Fruit fly (Drosophila melanogaster) whole organism, adult: ENCODE results near the gene wol.

Experiments
- CG11617 ChIP-seq: fragments of 200-800 bp; sonication (Bioruptor generic); optimal IDR thresholded peaks from 2 replicates; lab custom pipeline; 2017; ENCODE audit warnings: mild to moderate bottlenecking, missing biosample characterization, missing genetic modification reagents, missing genetic modification characterization
- CG12768 ChIP-seq: fragments of 200-800 bp; sonication (Bioruptor generic); optimal IDR thresholded peaks from 2 replicates; lab custom pipeline; 2017; ENCODE audit warnings: missing biosample characterization, missing genetic modification characterization, mild to moderate bottlenecking, moderate library complexity, missing genetic modification reagents
- CG14711 ChIP-seq: fragments of 200-800 bp; sonication (Bioruptor generic); optimal IDR thresholded peaks from 2 replicates; lab custom pipeline; 2018; ENCODE audit warnings: missing biosample characterization, mild to moderate bottlenecking, missing genetic modification characterization, moderate library complexity
- CG1620 ChIP-seq: fragments of 200-800 bp; sonication (Bioruptor generic); optimal IDR thresholded peaks from 2 replicates; lab custom pipeline; 2016; ENCODE audit warnings: missing biosample characterization, missing genetic modification characterization
- CG33017 ChIP-seq: fragments of 200-800 bp; sonication (Bioruptor generic); optimal IDR thresholded peaks from 2 replicates; lab custom pipeline; 2018; ENCODE audit warnings: missing biosample characterization, mild to moderate bottlenecking, missing genetic modification characterization, moderate library complexity
- CG5204 ChIP-seq: fragments of 200-800 bp; sonication (Bioruptor generic); optimal IDR thresholded peaks from 2 replicates; lab custom pipeline; 2016; ENCODE audit warnings: missing biosample characterization, missing genetic modification characterization
- CG7045 ChIP-seq: fragments of 200-800 bp; sonication (Bioruptor generic); optimal IDR thresholded peaks from 2 replicates; lab custom pipeline; 2017; ENCODE audit warnings: missing biosample characterization, mild to moderate bottlenecking, missing genetic modification characterization
- CG7101 ChIP-seq: fragments of 200-800 bp; sonication (Bioruptor generic); optimal IDR thresholded peaks from 2 replicates; lab custom pipeline; 2018; ENCODE audit warnings: missing biosample characterization, mild to moderate bottlenecking, missing genetic modification characterization, moderate library complexity
- Clk ChIP-seq: fragments of 200-800 bp; sonication (Bioruptor generic); optimal IDR thresholded peaks from 2 replicates; lab custom pipeline; 2017; ENCODE audit warnings: missing biosample characterization, missing genetic modification characterization
- Crg-1 ChIP-seq: fragments of 200-800 bp; sonication (Bioruptor generic); optimal IDR thresholded peaks from 2 replicates; lab custom pipeline; 2016; ENCODE audit warnings: missing biosample characterization, missing genetic modification characterization
- Hr96 ChIP-seq: fragments of 200-800 bp; sonication (Bioruptor generic); optimal IDR thresholded peaks from 2 replicates; lab custom pipeline; 2016; ENCODE audit warnings: missing biosample characterization, missing genetic modification characterization
- Mnt ChIP-seq: fragments of 200-800 bp; sonication (Bioruptor generic); optimal IDR thresholded peaks from 2 replicates; lab custom pipeline; 2016; ENCODE audit warnings: missing biosample characterization, mild to moderate bottlenecking, missing genetic modification characterization
- bab1 ChIP-seq: fragments of 200-800 bp; sonication (Bioruptor generic); optimal IDR thresholded peaks from 3 replicates; lab custom pipeline; 2019; ENCODE audit warnings: missing biosample characterization, mild to moderate bottlenecking, missing genetic modification characterization, moderate library complexity
- cic ChIP-seq: fragments of 200-800 bp; sonication (Bioruptor generic); optimal IDR thresholded peaks from 2 replicates; lab custom pipeline; 2017; ENCODE audit warnings: missing biosample characterization, mild to moderate bottlenecking, missing genetic modification characterization, moderate library complexity
- cnc ChIP-seq, 2 experiments: fragments of >200 bp; optimal IDR thresholded peaks; 2 replicates each; lab custom pipeline; 2017
- kay ChIP-seq: fragments of 200-800 bp; sonication (Bioruptor generic); peaks from one replicate; lab custom pipeline; 2016; ENCODE audit warnings: missing biosample characterization, missing genetic modification characterization, borderline replicate concordance
- ovo ChIP-seq: fragments of 200-800 bp; sonication (Bioruptor generic); optimal IDR thresholded peaks from 2 replicates; lab custom pipeline; 2016; ENCODE audit warnings: missing biosample characterization, missing genetic modification characterization
- pad ChIP-seq: fragments of 200-800 bp; sonication (Bioruptor generic); optimal IDR thresholded peaks from 3 replicates; lab custom pipeline; 2017; ENCODE audit warnings: missing biosample characterization, missing genetic modification characterization, mild to moderate bottlenecking, moderate library complexity, missing genetic modification reagents
- tj ChIP-seq: fragments of 200-800 bp; sonication (Bioruptor generic); optimal IDR thresholded peaks from 3 replicates; lab custom pipeline; 2017; ENCODE audit warnings: missing biosample characterization, mild to moderate bottlenecking, missing genetic modification characterization, moderate library complexity
- toe ChIP-seq: fragments of 200-800 bp; sonication (Bioruptor generic); optimal IDR thresholded peaks from 2 replicates; lab custom pipeline; 2016; ENCODE audit warnings: missing biosample characterization, missing genetic modification characterization

Gene wol

DNA sequence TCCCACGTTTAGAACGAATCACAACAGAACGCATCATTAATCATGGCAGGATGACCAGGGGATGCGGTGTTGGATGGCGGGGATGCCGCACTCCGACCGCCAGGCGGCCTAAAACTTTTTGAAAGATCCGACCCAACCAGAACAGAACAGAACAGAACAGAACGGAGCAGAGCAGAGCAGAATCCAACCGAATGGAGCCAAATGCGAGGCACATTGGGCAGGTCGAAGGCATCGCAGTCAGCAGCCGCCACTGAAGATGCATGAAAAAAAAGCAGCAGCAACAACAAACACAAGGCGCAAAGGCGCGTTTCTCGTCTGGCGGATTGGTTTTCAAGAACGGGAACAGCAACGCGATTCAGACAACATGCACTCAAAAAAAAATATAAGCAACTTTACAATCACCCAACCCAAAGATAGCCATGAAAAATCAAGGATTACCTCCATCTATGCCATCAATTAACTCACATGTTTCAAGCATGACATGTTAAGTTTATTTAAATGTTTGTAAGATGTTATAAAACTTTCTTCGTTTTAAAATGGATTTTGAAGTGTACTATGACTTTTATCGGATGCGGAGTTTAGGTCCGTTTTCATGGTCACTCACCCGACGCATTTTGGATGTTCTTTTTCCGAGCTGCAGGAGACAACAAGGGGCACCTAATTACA is 23.3 kb downstream of the wol start:
- TF ChIP-seq pad (no peak), Hr96 (no peak)

- peak; percentile 90 for TF ChIP-seq Clk
- peak; percentile 77 for TF ChIP-seq Hr96
- TF ChIP-seq CG14711 (tag; lab: Kevin White, UChicago), result peak; percentile 95
- no peak for TF ChIP-seq cnc (optimal IDR thresholded peaks at IDR 0.05; lab: Kevin White, UChicago)
- TF ChIP-seq Mnt (GFP tag; lab: Kevin White, UChicago), result peak; percentile 88
- peak; percentile 98 for TF ChIP-seq CG7101 (tag; lab: Kevin White, UChicago)
- peak; percentile 96 for TF ChIP-seq CG11617 (GFP tag; lab: Kevin White, UChicago)
- peak; percentile 97 for TF ChIP-seq kay
- peak; percentile 89 for TF ChIP-seq CG5204 (GFP tag; lab: Kevin White, UChicago)
- TF ChIP-seq CG7045 (GFP tag; lab: Kevin White, UChicago), result peak; percentile 91
- peak; percentile 94 for TF ChIP-seq pad
- TF ChIP-seq CG12768, result peak; percentile 94
- peak; percentile 76 for TF ChIP-seq ovo
- TF ChIP-seq toe (GFP tag; lab: Kevin White, UChicago), result peak; percentile 78
- TF ChIP-seq CG1620 (GFP tag; lab: Kevin White, UChicago), result peak; percentile 91
- TF ChIP-seq cic, result peak; percentile 54
- peak; percentile 95 for TF ChIP-seq CG33017 (tag; lab: Kevin White, UChicago)
- TF ChIP-seq tj (GFP tag; lab: Kevin White, UChicago), result peak; percentile 89
- TF ChIP-seq bab1 (GFP tag; lab: Kevin White, UChicago), result peak; percentile 98
- peak; percentile 92 for TF ChIP-seq Crg-1 (GFP tag; lab: Kevin White, UChicago)
Measured at dm6 chr2L:8277561-8278201, 25.1 kb downstream of the wol start.

DNA sequence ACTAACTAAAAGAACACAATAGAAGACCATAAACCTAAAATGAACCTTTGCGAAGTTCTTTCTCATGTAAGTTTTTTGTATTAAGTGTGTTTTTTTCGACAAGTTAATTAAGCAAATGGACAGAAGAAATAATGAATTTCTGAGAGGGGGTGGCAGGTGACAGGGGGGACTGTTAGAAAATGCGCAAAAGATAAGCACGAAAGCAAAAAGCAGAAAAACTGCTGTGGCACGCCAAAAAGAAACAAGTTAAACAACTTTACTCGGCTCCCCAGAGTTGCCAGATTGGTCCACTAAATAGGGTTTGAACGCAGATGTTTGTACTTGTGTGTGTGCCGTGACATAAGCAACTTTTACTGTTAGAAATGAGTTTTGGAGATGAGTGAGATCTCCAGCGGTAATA is 25.9 kb downstream of the wol start:
- TF ChIP-seq CG11617 (GFP tag; lab: Kevin White, UChicago) (no peak), tj (GFP tag; lab: Kevin White, UChicago) (peak; percentile 53), toe (GFP tag; lab: Kevin White, UChicago) (no peak), cic (no peak), CG14711 (tag; lab: Kevin White, UChicago) (peak; percentile 42)

DNA sequence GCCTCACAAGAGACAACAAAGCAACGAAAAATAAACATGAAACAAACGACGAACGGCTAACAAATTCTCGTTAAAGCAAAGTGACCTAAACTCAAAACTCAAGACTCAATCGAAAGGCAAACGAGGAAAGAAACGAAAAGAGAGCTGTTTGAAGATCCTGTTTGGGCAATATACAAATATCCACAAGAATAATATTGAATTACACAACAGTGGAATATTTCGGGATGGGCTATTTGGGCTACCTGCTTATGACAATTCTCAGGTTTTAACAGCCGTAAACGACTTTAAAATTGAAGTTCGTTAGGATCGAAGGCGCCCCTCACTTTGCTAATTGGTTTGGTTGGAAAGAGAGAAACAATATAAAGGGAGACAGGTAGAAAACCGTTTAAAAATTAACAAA is 26.5 kb downstream of the wol start:
- TF ChIP-seq Mnt (GFP tag; lab: Kevin White, UChicago) (no peak), tj (GFP tag; lab: Kevin White, UChicago) (no peak), CG7101 (tag; lab: Kevin White, UChicago) (no peak), cnc (optimal IDR thresholded peaks at IDR 0.05; lab: Kevin White, UChicago) (no peak), Hr96 (no peak), toe (GFP tag; lab: Kevin White, UChicago) (no peak), Clk (no peak), cic (no peak)

DNA sequence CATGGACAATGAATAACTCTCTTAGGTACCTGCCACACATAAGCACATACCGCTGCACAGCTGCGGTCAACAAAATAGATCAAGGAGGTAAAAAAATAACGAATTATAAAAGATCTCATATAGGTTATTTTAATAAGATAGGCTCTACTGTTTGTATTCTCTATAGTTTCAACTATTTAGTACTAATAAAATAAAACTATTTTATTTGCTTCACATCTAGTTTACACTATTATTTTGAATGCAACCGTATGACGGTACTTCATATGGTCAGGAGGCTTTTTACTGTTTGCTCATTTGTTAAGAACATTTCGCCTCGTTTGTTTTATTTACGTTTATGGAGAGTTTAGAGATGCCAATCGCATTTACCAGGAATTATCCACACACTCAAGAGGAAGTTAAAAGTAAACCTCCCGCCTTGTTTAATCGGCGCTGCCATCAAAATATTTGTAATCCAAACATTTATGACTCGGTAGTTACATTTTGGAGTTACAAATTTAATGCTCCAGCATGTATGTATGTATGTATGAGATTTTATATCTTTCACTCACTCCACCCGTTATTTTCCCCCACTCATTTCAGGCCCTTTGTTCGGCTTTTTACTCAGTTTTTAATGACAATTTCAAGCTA is 27.7 kb downstream of the wol start:
- TF ChIP-seq CG7045 (GFP tag; lab: Kevin White, UChicago) (no peak), CG7101 (tag; lab: Kevin White, UChicago) (no peak), tj (GFP tag; lab: Kevin White, UChicago) (no peak), CG12768 (no peak), Hr96 (no peak), bab1 (GFP tag; lab: Kevin White, UChicago) (peak; percentile 47), kay (peak; percentile 14), toe (GFP tag; lab: Kevin White, UChicago) (no peak), cic (no peak), CG14711 (tag; lab: Kevin White, UChicago) (peak; percentile 22)

DNA sequence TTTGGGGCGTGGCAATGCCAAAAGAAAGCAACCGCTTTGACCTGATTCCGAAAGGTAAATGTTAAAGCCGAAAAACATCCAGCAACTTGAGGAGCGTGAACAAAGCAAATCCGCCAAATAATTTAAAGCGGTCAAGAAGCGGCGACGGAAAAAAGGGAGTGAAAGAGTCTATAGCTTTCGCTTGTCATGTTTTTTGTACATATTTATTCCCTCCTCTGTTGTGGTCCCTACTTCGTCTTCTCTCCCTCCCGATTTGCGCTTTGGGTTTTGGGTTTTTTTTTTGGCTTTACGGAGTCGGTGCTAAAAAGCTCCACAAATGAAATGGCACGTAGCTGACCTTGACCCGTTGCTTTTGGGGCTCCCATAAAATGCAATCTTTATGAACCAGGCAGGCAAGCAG is 28.7 kb downstream of the wol start:
- no peak for TF ChIP-seq Hr96
- TF ChIP-seq Clk, result no peak
- no peak for TF ChIP-seq cnc (optimal IDR thresholded peaks at IDR 0.05; lab: Kevin White, UChicago)
- no peak for TF ChIP-seq CG7045 (GFP tag; lab: Kevin White, UChicago)
- no peak for TF ChIP-seq Mnt (GFP tag; lab: Kevin White, UChicago)
- no peak for TF ChIP-seq bab1 (GFP tag; lab: Kevin White, UChicago)
- TF ChIP-seq Crg-1 (GFP tag; lab: Kevin White, UChicago), result no peak
- TF ChIP-seq CG1620 (GFP tag; lab: Kevin White, UChicago), result no peak
- no peak for TF ChIP-seq cic
- no peak for TF ChIP-seq CG7101 (tag; lab: Kevin White, UChicago)
- no peak for TF ChIP-seq kay
- no peak for TF ChIP-seq CG14711 (tag; lab: Kevin White, UChicago)
- no peak for TF ChIP-seq CG11617 (GFP tag; lab: Kevin White, UChicago)
- no peak for TF ChIP-seq pad
- TF ChIP-seq toe (GFP tag; lab: Kevin White, UChicago), result no peak
- no peak for TF ChIP-seq tj (GFP tag; lab: Kevin White, UChicago)
